Worm (Caenorhabditis elegans): ENCODE results near the gene clh-2.

DNA sequence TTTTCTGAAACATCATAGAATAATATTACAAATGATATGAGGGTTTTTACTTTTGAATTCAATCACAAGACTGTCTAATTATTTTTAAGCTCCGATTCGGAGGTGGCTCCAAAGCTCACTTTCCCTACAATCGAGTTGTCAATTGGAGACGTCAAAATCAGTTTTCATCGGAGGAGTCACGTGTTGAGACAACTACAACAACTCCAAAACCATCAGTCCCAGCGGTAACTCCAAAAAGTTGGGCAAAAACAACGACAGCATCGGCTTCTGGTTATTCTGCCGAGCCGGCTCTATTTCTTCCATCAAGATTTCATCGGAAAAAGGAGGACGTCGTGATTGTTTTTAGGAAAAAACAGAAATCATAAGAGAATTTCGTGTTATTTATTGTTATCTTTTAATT lies 32.4 kb downstream of the clh-2 start:
- no peak for TF ChIP-seq ceh-18 (tag; optimal IDR thresholded peaks at IDR 0.05)
- TF ChIP-seq pha-4 (tag; optimal IDR thresholded peaks at IDR 0.05): no peak

All from whole organism, late embryonic.